Worm (Caenorhabditis elegans): Measurements from ENCODE around the gene pap-3.

Gene pap-3

DNA sequence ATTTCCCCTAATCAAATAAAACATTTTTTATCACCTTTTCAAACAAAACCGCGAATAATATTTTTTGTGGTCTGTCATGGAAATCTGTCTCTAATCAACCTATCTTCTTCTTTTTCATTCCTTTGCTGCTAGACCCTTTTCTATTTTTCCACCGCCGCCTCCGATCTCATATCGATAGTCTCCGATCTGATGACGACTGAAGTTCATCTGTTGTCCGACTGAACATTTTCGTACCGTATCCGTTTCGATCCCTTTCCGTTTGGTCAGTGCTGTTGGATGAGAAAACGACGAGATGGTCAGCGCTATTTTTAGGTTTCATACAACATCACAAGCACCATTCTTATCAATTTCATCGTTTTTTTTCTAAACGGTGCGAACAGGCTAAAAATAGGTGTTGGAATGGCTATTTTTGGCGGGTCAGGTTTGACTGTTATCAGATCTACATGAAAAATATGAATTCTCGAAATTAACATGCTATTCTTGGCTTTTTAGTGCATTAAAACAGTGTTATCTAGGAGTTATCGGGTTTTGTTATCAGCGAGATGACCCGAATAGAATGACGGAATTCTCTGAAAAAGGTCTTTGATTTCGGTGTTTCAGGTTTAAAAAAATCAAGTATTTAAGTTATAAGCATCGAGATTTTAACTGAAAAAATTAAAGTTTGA lies 20.3 kb upstream of the pap-3 start:
- TF ChIP-seq sma-3 (GFP tag; optimal IDR thresholded peaks at IDR 0.05) (peak; percentile 46), lsy-2 (tag; optimal IDR thresholded peaks at IDR 0.05) (peak in 1 of 2 experiments; percentile 17), ztf-1 (GFP tag; conservative IDR thresholded peaks at IDR 0.05) (no peak), sma-9 (GFP tag; optimal IDR thresholded peaks at IDR 0.05) (peak; percentile 94), sma-9 (tag; optimal IDR thresholded peaks at IDR 0.05) (peak; percentile 35), C34F6.9 (tag; optimal IDR thresholded peaks at IDR 0.05) (no peak), lin-13 (GFP tag; optimal IDR thresholded peaks at IDR 0.05) (no peak), nhr-23 (tag; optimal IDR thresholded peaks at IDR 0.05) (no peak), unc-55 (GFP tag; optimal IDR thresholded peaks at IDR 0.05) (no peak), ceh-16 (tag; optimal IDR thresholded peaks at IDR 0.05) (no peak), crh-2 (tag; optimal IDR thresholded peaks at IDR 0.05) (peak; percentile 14), dmd-4 (tag; optimal IDR thresholded peaks at IDR 0.05) (no peak), mdl-1 (tag; optimal IDR thresholded peaks at IDR 0.05) (peak; percentile 63 to 80), alr-1 (tag; optimal IDR thresholded peaks at IDR 0.05) (no peak), skn-1 (tag; optimal IDR thresholded peaks at IDR 0.05) (no peak), ztf-4 (tag; optimal IDR thresholded peaks at IDR 0.05) (no peak), F13H6.1 (tag; optimal IDR thresholded peaks at IDR 0.05) (peak; percentile 18), zag-1 (tag; optimal IDR thresholded peaks at IDR 0.05) (no peak), blmp-1 (tag; optimal IDR thresholded peaks at IDR 0.05; ENCODE audit: insufficient read depth) (no peak), ceh-82 (tag; optimal IDR thresholded peaks at IDR 0.05) (no peak), egl-27 (tag; optimal IDR thresholded peaks at IDR 0.05) (peak; percentile 46), ztf-11 (tag; optimal IDR thresholded peaks at IDR 0.05) (no peak), ZK546.5 (tag; optimal IDR thresholded peaks at IDR 0.05) (no peak), mbf-1 (tag; optimal IDR thresholded peaks at IDR 0.05) (no peak), unc-62 (GFP tag; optimal IDR thresholded peaks at IDR 0.05) (no peak), nhr-25 (tag; optimal IDR thresholded peaks at IDR 0.05) (peak; percentile 20), nhr-129 (tag; optimal IDR thresholded peaks at IDR 0.05) (peak; percentile 14), fos-1 (tag; optimal IDR thresholded peaks at IDR 0.05) (peak; percentile 15), nhr-10 (tag; optimal IDR thresholded peaks at IDR 0.05) (no peak), elt-3 (tag; optimal IDR thresholded peaks at IDR 0.05) (no peak), aly-2 (tag; optimal IDR thresholded peaks at IDR 0.05) (no peak), nhr-21 (tag; optimal IDR thresholded peaks at IDR 0.05) (peak; percentile 78)

DNA sequence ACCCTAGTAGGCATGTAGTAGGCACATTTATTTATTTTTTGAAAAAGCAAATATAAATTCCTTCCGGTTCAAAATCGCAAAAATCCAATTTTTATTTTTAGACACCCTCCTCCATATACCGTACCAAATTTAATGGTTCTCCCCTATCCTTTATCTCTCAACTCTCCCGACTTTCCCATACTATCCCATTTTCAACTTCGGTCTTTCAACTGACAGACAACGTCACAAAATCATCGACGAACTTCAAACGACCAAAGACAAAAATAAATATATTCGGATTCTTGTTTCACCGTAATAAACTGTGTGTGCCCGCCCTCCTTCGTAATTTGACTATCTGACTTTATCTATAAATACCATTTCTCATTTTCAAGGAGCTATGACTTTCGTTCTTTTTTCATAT lies 18.8 kb upstream of the pap-3 start, which contains the start of gene T27D12.6:
Gene T27D12.6, plus strand, starts transcription at position 301 of the 400 bp plus-strand sequence.
- TF ChIP-seq crh-2 (tag; optimal IDR thresholded peaks at IDR 0.05) (no peak), nhr-237 (tag; optimal IDR thresholded peaks at IDR 0.05) (no peak), nhr-21 (tag; optimal IDR thresholded peaks at IDR 0.05) (no peak), nhr-11 (tag; optimal IDR thresholded peaks at IDR 0.05) (no peak), ztf-11 (tag; optimal IDR thresholded peaks at IDR 0.05) (no peak)

DNA sequence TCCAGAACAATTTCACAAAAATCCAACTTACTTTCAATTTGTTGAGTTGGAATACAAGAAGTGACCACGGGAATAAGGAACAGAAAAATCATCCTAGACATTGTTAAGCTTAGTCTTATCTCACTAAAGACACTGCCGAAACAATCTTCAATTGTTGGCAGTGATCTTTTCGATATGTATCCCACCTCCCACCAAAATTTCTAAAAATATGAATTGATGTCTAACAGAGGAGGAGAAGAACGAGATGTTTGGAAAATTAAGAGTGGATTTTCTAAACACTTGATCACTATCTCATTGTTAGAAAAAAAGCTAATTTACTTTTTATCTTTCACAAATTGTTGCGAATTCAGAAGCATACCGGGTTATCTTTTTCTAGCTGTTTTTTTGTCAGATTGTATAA lies 16.1 kb upstream of the pap-3 start, which contains the start of gene clec-144:
Gene clec-144, minus strand, starts transcription at position 101 of the 400 bp plus-strand sequence.
- TF ChIP-seq unc-55 (GFP tag; optimal IDR thresholded peaks at IDR 0.05) (no peak), nhr-6 (tag; optimal IDR thresholded peaks at IDR 0.05) (no peak), mdl-1 (tag; optimal IDR thresholded peaks at IDR 0.05) (no peak), lin-13 (GFP tag; optimal IDR thresholded peaks at IDR 0.05) (no peak), lsy-2 (tag; optimal IDR thresholded peaks at IDR 0.05) (no peak), skn-1 (tag; optimal IDR thresholded peaks at IDR 0.05) (no peak)

DNA sequence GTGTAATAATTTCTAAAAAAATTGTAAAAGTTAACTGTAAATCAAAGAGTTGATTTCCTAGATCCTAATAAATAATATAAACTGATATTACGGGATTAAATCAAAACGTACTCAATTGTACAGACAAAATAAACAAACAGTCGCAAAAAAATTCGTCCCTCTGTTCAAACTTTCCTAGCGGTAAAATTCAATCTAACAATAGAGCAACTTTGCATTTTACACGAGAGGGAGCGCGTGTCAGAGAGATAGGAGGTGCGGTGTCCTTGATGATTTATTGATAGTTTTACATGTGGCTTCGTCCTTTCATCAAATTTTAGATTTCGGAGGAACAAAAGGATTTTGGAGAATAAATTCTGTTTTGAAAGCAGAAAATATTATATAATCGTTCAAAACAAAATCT lies 14.2 kb upstream of the pap-3 start:
- peak; percentile 0 for TF ChIP-seq sma-9 (GFP tag; optimal IDR thresholded peaks at IDR 0.05)
- TF ChIP-seq sma-9 (tag; optimal IDR thresholded peaks at IDR 0.05) = no peak
- no peak for TF ChIP-seq Y55F3AM.14 (GFP tag; optimal IDR thresholded peaks at IDR 0.05)
- peak; percentile 54 for TF ChIP-seq nhr-129 (tag; optimal IDR thresholded peaks at IDR 0.05)
- TF ChIP-seq fos-1 (tag; optimal IDR thresholded peaks at IDR 0.05) = peak; percentile 29
- TF ChIP-seq nhr-11 (tag; optimal IDR thresholded peaks at IDR 0.05) = no peak
- TF ChIP-seq mdl-1 (tag; optimal IDR thresholded peaks at IDR 0.05) = no peak
- TF ChIP-seq mab-5 (tag; optimal IDR thresholded peaks at IDR 0.05) = no peak
- peak; percentile 47 for TF ChIP-seq crh-2 (tag; optimal IDR thresholded peaks at IDR 0.05)
- TF ChIP-seq nhr-25 (tag; optimal IDR thresholded peaks at IDR 0.05) = peak; percentile 13
- TF ChIP-seq lsy-2 (tag; optimal IDR thresholded peaks at IDR 0.05) = peak in 1 of 2 experiments; percentile 54
